Worm (Caenorhabditis elegans): Measurements from ENCODE around the gene C34D4.2.
A peak's percentile ranks its signal among the peaks of the same experiment; 100 is the strongest.

C34D4.2 gene

ce11 chrIV:7154356-7154755, at the start of gene C34D4.2:
C34D4.2 (plus strand) TSS chrIV:7154656.
- TF ChIP-seq ama-1 (optimal IDR thresholded peaks at IDR 0.05) (no peak), hmg-4 (GFP tag; optimal IDR thresholded peaks at IDR 0.05) (no peak), ceh-13 (GFP tag; optimal IDR thresholded peaks at IDR 0.05) (no peak), pes-1 (GFP tag; IDR thresholded peaks at IDR 0.05) (no peak), hmbx-1 (tag; optimal IDR thresholded peaks at IDR 0.05) (no peak), F13C5.2 (tag; optimal IDR thresholded peaks at IDR 0.05) (no peak), ets-7 (tag; optimal IDR thresholded peaks at IDR 0.05) (no peak), flt-1 (GFP tag; IDR thresholded peaks at IDR 0.05) (no peak)

- no peak for TF ChIP-seq tra-4 (tag; optimal IDR thresholded peaks at IDR 0.05)
- TF ChIP-seq flt-1 (GFP tag; IDR thresholded peaks at IDR 0.05): no peak
- no peak for TF ChIP-seq ceh-13 (GFP tag; optimal IDR thresholded peaks at IDR 0.05)
- TF ChIP-seq tbx-37 (GFP tag; conservative IDR thresholded peaks at IDR 0.05): no peak
Measured at ce11 chrIV:7107893-7108292, 46.6 kb upstream of the C34D4.2 start, which contains the start of gene ZC477.2. ZC477.2 (plus strand) TSS chrIV:7108193.

- TF ChIP-seq tbx-37 (GFP tag; conservative IDR thresholded peaks at IDR 0.05) (no peak), sea-1 (GFP tag; conservative IDR thresholded peaks at IDR 0.05) (no peak), hmbx-1 (tag; optimal IDR thresholded peaks at IDR 0.05) (no peak), ceh-13 (GFP tag; optimal IDR thresholded peaks at IDR 0.05) (no peak), B0310.2 (tag; optimal IDR thresholded peaks at IDR 0.05) (no peak), tra-4 (tag; optimal IDR thresholded peaks at IDR 0.05) (no peak), hmg-4 (GFP tag; optimal IDR thresholded peaks at IDR 0.05) (no peak), hnd-1 (tag; optimal IDR thresholded peaks at IDR 0.05) (no peak), pes-1 (GFP tag; IDR thresholded peaks at IDR 0.05) (no peak), scrt-1 (GFP tag; IDR thresholded peaks at IDR 0.05) (no peak), ceh-36 (tag; optimal IDR thresholded peaks at IDR 0.05) (no peak), flt-1 (GFP tag; IDR thresholded peaks at IDR 0.05) (no peak), F13C5.2 (tag; optimal IDR thresholded peaks at IDR 0.05) (no peak), ama-1 (optimal IDR thresholded peaks at IDR 0.05) (no peak)
Measured at ce11 chrIV:7111354-7111753, 43.1 kb upstream of the C34D4.2 start, which contains the start of the genes ZC477.7 and ssq-3. ZC477.7 (minus strand) TSS chrIV:7111454. ssq-3 (plus strand) TSS chrIV:7111604.

ce11 chrIV:7114599-7114998, 39.9 kb upstream of the C34D4.2 start, which contains the start of gene nas-8:
nas-8 (plus strand) TSS chrIV:7114899.
- TF ChIP-seq ceh-13 (GFP tag; optimal IDR thresholded peaks at IDR 0.05): no peak
- no peak for TF ChIP-seq tbx-11 (GFP tag; IDR thresholded peaks at IDR 0.05)
- no peak for TF ChIP-seq hmbx-1 (tag; optimal IDR thresholded peaks at IDR 0.05)
- TF ChIP-seq ceh-36 (tag; optimal IDR thresholded peaks at IDR 0.05): no peak
- no peak for TF ChIP-seq flt-1 (GFP tag; IDR thresholded peaks at IDR 0.05)
- no peak for TF ChIP-seq hnd-1 (tag; optimal IDR thresholded peaks at IDR 0.05)
- TF ChIP-seq ama-1 (optimal IDR thresholded peaks at IDR 0.05): no peak
- TF ChIP-seq pes-1 (GFP tag; IDR thresholded peaks at IDR 0.05): no peak
- TF ChIP-seq F13C5.2 (tag; optimal IDR thresholded peaks at IDR 0.05): no peak
- no peak for TF ChIP-seq scrt-1 (GFP tag; IDR thresholded peaks at IDR 0.05)
- TF ChIP-seq sea-1 (GFP tag; conservative IDR thresholded peaks at IDR 0.05): no peak
- TF ChIP-seq hmg-4 (GFP tag; optimal IDR thresholded peaks at IDR 0.05): no peak

ce11 chrIV:7121313-7122055, 33.0 kb upstream of the C34D4.2 start, which contains the start of the genes C34D4.10 and str-48:
C34D4.10 (minus strand) TSS chrIV:7121413.
str-48 (plus strand) TSS chrIV:7122005.
- TF ChIP-seq tbx-37 (GFP tag; conservative IDR thresholded peaks at IDR 0.05) (no peak), ceh-13 (GFP tag; optimal IDR thresholded peaks at IDR 0.05) (no peak), aly-1 (tag; optimal IDR thresholded peaks at IDR 0.05) (no peak), ets-7 (tag; optimal IDR thresholded peaks at IDR 0.05) (no peak), hmbx-1 (tag; optimal IDR thresholded peaks at IDR 0.05) (no peak), hnd-1 (tag; optimal IDR thresholded peaks at IDR 0.05) (no peak), ceh-36 (tag; optimal IDR thresholded peaks at IDR 0.05) (no peak), ama-1 (optimal IDR thresholded peaks at IDR 0.05) (no peak), scrt-1 (GFP tag; IDR thresholded peaks at IDR 0.05) (no peak), flt-1 (GFP tag; IDR thresholded peaks at IDR 0.05) (no peak), pes-1 (GFP tag; IDR thresholded peaks at IDR 0.05) (no peak), F13C5.2 (tag; optimal IDR thresholded peaks at IDR 0.05) (no peak), sea-1 (GFP tag; conservative IDR thresholded peaks at IDR 0.05) (no peak), tra-4 (tag; optimal IDR thresholded peaks at IDR 0.05) (no peak), hmg-4 (GFP tag; optimal IDR thresholded peaks at IDR 0.05) (no peak), tbx-11 (GFP tag; IDR thresholded peaks at IDR 0.05) (no peak), B0310.2 (tag; optimal IDR thresholded peaks at IDR 0.05) (no peak)

ce11 chrIV:7131780-7132179, 22.7 kb upstream of the C34D4.2 start, which contains the start of gene grsp-3:
grsp-3 (minus strand) TSS chrIV:7131928.
- TF ChIP-seq ceh-36 (tag; optimal IDR thresholded peaks at IDR 0.05) (no peak), hmg-4 (GFP tag; optimal IDR thresholded peaks at IDR 0.05) (no peak), ama-1 (optimal IDR thresholded peaks at IDR 0.05) (no peak), aly-1 (tag; optimal IDR thresholded peaks at IDR 0.05) (no peak), tbx-37 (GFP tag; conservative IDR thresholded peaks at IDR 0.05) (no peak), flt-1 (GFP tag; IDR thresholded peaks at IDR 0.05) (no peak), hmbx-1 (tag; optimal IDR thresholded peaks at IDR 0.05) (no peak), sea-1 (GFP tag; conservative IDR thresholded peaks at IDR 0.05) (no peak), hnd-1 (tag; optimal IDR thresholded peaks at IDR 0.05) (no peak), F13C5.2 (tag; optimal IDR thresholded peaks at IDR 0.05) (no peak), scrt-1 (GFP tag; IDR thresholded peaks at IDR 0.05) (no peak), tbx-11 (GFP tag; IDR thresholded peaks at IDR 0.05) (no peak), ceh-13 (GFP tag; optimal IDR thresholded peaks at IDR 0.05) (no peak), tra-4 (tag; optimal IDR thresholded peaks at IDR 0.05) (no peak), ets-7 (tag; optimal IDR thresholded peaks at IDR 0.05) (no peak), pes-1 (GFP tag; IDR thresholded peaks at IDR 0.05) (no peak), B0310.2 (tag; optimal IDR thresholded peaks at IDR 0.05) (no peak)

ce11 chrIV:7133140-7133539, 21.3 kb upstream of the C34D4.2 start, which contains the start of gene cyn-12:
cyn-12 (minus strand) TSS chrIV:7133217.
- 0 out of 2 replicates have a peak, but pooled peaks have one; percentile 14 for TF ChIP-seq tbx-37 (GFP tag; conservative IDR thresholded peaks at IDR 0.05)
- TF ChIP-seq aly-1 (tag; optimal IDR thresholded peaks at IDR 0.05): no peak
- no peak for TF ChIP-seq flt-1 (GFP tag; IDR thresholded peaks at IDR 0.05)
